Worm (Caenorhabditis elegans): ENCODE measurements around the gene R03H10.1.
A peak's percentile ranks its signal among the peaks of the same experiment; 100 is the strongest.
"Not testable (repeated sequence)": the region's sequence is repeated elsewhere in the genome, so short reads cannot be mapped to it uniquely, and the experiment has no call there.

The R03H10.1 gene

DNA sequence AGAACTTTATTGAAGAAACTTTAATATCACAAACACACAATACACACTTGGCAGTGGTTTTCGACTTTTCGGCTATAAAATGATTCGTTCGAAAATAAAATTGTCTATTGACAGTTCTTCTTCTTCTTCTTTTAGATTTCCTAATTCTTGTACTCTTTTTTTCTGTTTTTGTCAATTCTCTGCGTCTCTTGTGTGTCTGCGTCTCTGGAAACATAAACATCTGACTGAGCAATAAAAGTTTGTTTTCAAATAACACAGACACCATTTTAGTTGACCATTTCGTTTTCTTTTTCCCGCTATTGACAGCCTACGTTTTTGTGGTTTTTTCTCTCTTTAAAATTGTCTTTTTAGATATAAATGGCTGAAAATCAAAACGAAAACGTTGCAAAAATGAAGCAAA, at the start of gene R03H10.1:
Gene R03H10.1, plus strand, starts transcription at position 352 of the 400 bp plus-strand sequence.
- no peak for TF ChIP-seq nhr-76 (tag; optimal IDR thresholded peaks at IDR 0.05)
- no peak for TF ChIP-seq ceh-83 (GFP tag; optimal IDR thresholded peaks at IDR 0.05)
- TF ChIP-seq unc-120 (tag; optimal IDR thresholded peaks at IDR 0.05; ENCODE audit: poor library complexity, severe bottlenecking), result no peak
- no peak for TF ChIP-seq ces-1 (GFP tag; optimal IDR thresholded peaks at IDR 0.05)
- no peak for TF ChIP-seq unc-39 (tag; optimal IDR thresholded peaks at IDR 0.05)
- TF ChIP-seq ztf-11 (tag; optimal IDR thresholded peaks at IDR 0.05), result no peak
- no peak for TF ChIP-seq ceh-39 (tag; optimal IDR thresholded peaks at IDR 0.05)
- TF ChIP-seq lsy-2 (tag; optimal IDR thresholded peaks at IDR 0.05), result no peak
- TF ChIP-seq ceh-43 (GFP tag; optimal IDR thresholded peaks at IDR 0.05), result no peak
- TF ChIP-seq snpc-4 (tag; optimal IDR thresholded peaks at IDR 0.05), result no peak
- no peak for TF ChIP-seq flh-1 (GFP tag; optimal IDR thresholded peaks at IDR 0.05)
- no peak for TF ChIP-seq mab-5 (tag; optimal IDR thresholded peaks at IDR 0.05)
- TF ChIP-seq lin-13 (tag; optimal IDR thresholded peaks at IDR 0.05), result no peak
- no peak for TF ChIP-seq ham-2 (GFP tag; optimal IDR thresholded peaks at IDR 0.05)

DNA sequence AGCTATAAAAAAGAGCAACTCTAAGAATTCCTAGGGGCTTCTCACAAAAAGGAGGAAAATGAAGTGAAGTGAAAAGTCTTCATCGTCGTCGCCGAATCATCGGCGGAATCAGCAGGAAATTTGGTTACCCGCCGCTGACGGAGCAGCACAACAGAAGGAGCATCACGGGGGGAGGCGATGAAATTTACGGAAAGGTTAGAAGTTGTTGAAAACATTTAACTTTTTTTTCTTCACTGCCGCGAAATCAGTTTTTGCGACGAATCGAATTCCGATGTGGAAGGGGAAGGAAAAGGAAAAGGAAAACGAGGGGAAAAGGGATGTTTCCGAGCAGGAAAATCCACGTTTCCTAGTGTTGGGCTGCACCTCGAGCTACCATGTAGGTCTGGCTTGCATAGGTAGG, 46.7 kb upstream of the R03H10.1 start:
- TF ChIP-seq ces-1 (GFP tag; optimal IDR thresholded peaks at IDR 0.05) (peak; percentile 80), mls-2 (tag; optimal IDR thresholded peaks at IDR 0.05) (no peak), unc-39 (tag; optimal IDR thresholded peaks at IDR 0.05) (no peak), sptf-1 (tag; optimal IDR thresholded peaks at IDR 0.05) (peak; percentile 1), lin-13 (tag; optimal IDR thresholded peaks at IDR 0.05) (no peak), nhr-2 (tag; optimal IDR thresholded peaks at IDR 0.05) (no peak)

DNA sequence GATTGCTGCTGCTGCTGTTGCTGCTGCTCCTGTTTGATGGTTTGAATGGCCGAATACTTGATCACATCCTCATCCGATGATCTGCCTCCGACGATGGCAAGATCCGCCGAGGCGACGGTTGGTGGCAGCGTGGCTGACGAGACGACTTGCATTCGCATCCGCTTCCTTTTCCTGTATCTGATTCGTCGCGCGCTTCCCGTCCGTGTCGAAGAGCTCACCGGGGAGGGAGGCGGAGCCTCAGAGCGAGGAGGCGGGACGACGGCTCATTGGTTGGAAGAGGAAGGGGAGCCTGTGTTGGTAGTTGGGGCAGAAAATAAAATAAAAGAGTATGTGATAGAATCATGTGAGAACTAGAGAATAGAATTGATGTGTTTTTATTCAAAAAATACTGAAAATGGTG, 45.4 kb upstream of the R03H10.1 start:
- no peak for TF ChIP-seq ceh-83 (GFP tag; optimal IDR thresholded peaks at IDR 0.05)

DNA sequence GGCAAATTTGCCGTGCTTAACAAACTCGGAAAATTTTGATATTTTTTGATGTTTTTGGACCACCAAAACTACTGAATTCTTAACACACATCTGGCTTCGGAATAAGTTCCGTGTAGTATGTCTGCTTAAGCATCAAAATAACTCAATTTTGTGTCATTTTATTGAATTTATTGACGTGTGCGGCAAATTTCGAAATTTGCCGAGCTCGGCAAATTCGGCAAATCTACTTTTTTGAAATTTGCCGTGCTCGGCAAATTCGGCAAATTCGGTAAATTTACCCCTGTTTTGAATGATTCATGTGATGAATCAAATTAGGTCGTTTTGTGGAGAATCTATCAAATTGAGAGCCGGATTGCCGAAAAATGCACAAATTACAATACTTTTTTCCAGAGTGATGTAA, 44.8 kb upstream of the R03H10.1 start, which contains the start of gene ast-1:
Gene ast-1, minus strand, starts transcription at position 101 of the 400 bp plus-strand sequence.
- TF ChIP-seq ceh-39 (tag; optimal IDR thresholded peaks at IDR 0.05); nhr-76 (tag; optimal IDR thresholded peaks at IDR 0.05); lin-32 (GFP tag; optimal IDR thresholded peaks at IDR 0.05): not testable (repeated sequence)

DNA sequence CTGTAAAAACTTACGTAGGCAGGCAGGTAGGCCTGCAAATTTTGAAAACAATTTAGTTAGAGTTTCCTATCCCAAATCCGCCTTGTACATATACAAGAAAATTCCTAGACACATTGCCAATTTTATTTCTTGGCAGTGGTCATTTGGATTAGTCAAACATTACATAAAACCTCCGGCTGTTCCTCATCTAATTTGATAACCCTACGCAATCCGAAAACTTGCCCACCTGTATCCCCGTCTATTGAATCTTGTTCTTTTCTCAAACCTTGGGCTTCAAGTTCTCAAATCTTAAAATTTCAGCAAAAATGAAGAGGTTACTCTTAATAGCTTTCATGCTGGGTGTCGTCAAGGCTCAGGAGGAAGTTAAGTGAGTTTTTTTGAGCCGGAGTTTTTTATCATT, 34.0 kb upstream of the R03H10.1 start, which contains the start of gene F56D3.1:
Gene F56D3.1, plus strand, starts transcription at position 301 of the 400 bp plus-strand sequence.
- TF ChIP-seq nhr-28 (tag; optimal IDR thresholded peaks at IDR 0.05) (no peak), lin-32 (GFP tag; optimal IDR thresholded peaks at IDR 0.05) (no peak), nhr-76 (tag; optimal IDR thresholded peaks at IDR 0.05) (no peak), flh-1 (GFP tag; optimal IDR thresholded peaks at IDR 0.05) (no peak)

DNA sequence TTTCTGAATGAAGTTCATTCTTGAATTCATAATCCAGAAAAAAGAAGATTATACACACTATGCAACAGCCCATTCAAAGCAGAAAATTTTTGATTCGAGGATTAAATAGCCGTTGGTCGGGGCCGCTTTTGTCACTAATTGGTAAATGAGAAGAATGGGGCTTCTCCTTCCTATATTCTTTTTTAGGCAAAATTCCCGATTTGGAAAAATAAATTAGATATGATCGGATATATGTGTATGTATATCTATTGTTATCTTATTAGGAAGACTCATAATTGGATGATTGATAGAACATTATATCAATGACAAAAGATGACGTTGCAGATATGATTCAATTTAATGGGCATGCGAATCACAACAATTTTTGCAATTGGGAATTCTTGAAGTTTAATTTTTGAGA, 29.8 kb upstream of the R03H10.1 start:
- TF ChIP-seq nhr-2 (tag; optimal IDR thresholded peaks at IDR 0.05) (no peak), elt-3 (tag; optimal IDR thresholded peaks at IDR 0.05) (no peak), ceh-43 (GFP tag; optimal IDR thresholded peaks at IDR 0.05) (no peak), mab-5 (tag; optimal IDR thresholded peaks at IDR 0.05) (no peak), cnd-1 (tag; optimal IDR thresholded peaks at IDR 0.05) (no peak), snpc-4 (tag; optimal IDR thresholded peaks at IDR 0.05) (no peak), sem-2 (GFP tag; optimal IDR thresholded peaks at IDR 0.05) (no peak), ztf-11 (tag; optimal IDR thresholded peaks at IDR 0.05) (no peak), sptf-1 (tag; optimal IDR thresholded peaks at IDR 0.05) (no peak), lin-13 (tag; optimal IDR thresholded peaks at IDR 0.05) (no peak), unc-62 (GFP tag; optimal IDR thresholded peaks at IDR 0.05) (no peak), ham-2 (GFP tag; optimal IDR thresholded peaks at IDR 0.05) (no peak), nhr-12 (tag; optimal IDR thresholded peaks at IDR 0.05) (no peak), blmp-1 (tag; optimal IDR thresholded peaks at IDR 0.05) (no peak), drap-1 (GFP tag; optimal IDR thresholded peaks at IDR 0.05) (no peak), unc-39 (tag; optimal IDR thresholded peaks at IDR 0.05) (no peak), nhr-76 (tag; optimal IDR thresholded peaks at IDR 0.05) (no peak), bed-3 (GFP tag; optimal IDR thresholded peaks at IDR 0.05) (no peak), lsy-2 (tag; optimal IDR thresholded peaks at IDR 0.05) (no peak)

DNA sequence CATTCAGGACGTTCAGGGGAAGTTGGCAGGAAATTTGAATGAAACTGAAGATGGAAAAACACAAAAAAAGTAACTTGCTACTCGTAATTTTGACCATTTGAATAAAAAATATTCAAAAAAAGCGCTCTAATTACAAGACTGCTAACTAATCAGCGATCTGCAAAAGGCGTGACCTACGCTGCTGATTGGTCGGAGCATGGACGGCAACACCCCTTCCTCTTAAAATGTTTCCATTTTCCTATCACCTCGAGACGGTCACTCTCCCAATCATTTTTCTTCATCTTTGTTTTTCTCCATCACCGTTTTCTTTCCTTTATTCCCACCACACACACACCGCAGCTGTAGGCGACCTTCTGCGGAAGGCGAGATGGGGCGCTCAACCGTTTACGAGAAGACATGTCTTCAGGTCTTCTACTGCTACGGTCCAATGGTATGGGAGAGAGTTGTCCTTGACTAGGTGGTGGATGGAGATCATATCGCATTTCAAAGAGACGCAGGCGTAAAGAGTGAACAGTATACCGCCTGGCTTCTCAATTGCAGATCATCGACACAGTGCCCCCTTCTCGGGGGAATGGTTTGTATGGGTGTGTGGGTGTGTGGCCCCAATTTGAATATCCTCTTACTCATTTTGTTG, 28.4 kb upstream of the R03H10.1 start:
- peak; percentile 69 for TF ChIP-seq elt-1 (tag; optimal IDR thresholded peaks at IDR 0.05; ENCODE audit: borderline replicate concordance, insufficient read depth)
- TF ChIP-seq sptf-1 (tag; optimal IDR thresholded peaks at IDR 0.05), result no peak

Data from whole organism, mixed stage, embryonic.